Fruit fly (Drosophila melanogaster): ENCODE results near the gene Nf-YA.
A peak's percentile ranks its signal among the peaks of the same experiment; 100 is the strongest.

The Nf-YA gene

dm6 chr3L:9391340-9391980 lies 50.6 kb downstream of the Nf-YA start:
- TF ChIP-seq EcR (GFP tag; optimal IDR thresholded peaks at IDR 0.05), result peak; percentile 33
- no peak for TF ChIP-seq CG13204 (GFP tag; optimal IDR thresholded peaks at IDR 0.05)

Data from whole organism, pupa.